Worm (Caenorhabditis elegans) whole organism, L2 larva: ENCODE results near the gene srx-90.
A peak's percentile ranks its signal among the peaks of the same experiment; 100 is the strongest.

Source experiments
- F13H6.1 ChIP-seq: sonication (generic microtip); optimal IDR thresholded peaks from 2 replicates; lab custom pipeline; 2016; ENCODE audit warnings: missing genetic modification characterization, missing compliant biosample characterization
- ZK546.5 ChIP-seq: sonication (generic microtip); optimal IDR thresholded peaks from 2 replicates; lab custom pipeline; 2017; ENCODE audit warnings: missing biosample characterization, missing genetic modification characterization
- alr-1 ChIP-seq: fragments of 150-350 bp; optimal IDR thresholded peaks from 2 replicates; lab custom pipeline; 2014; ENCODE audit warnings: missing biosample characterization, missing genetic modification characterization
- aly-2 ChIP-seq: fragments of 150-350 bp; optimal IDR thresholded peaks from 2 replicates; lab custom pipeline; 2014; ENCODE audit warnings: missing biosample characterization, missing genetic modification characterization
- ama-1 ChIP-seq: fragments of 150-350 bp; optimal IDR thresholded peaks from 2 replicates; lab custom pipeline; 2018; ENCODE audit warnings: inconsistent platforms
- blmp-1 ChIP-seq: sonication (generic microtip); optimal IDR thresholded peaks from 2 replicates; lab custom pipeline; 2017; ENCODE audit warnings: missing genetic modification characterization, mild to moderate bottlenecking, missing compliant biosample characterization, antibody characterized with exemption, moderate library complexity; ENCODE audit not compliant: insufficient read depth
- ceh-16 ChIP-seq: fragments of 150-350 bp; optimal IDR thresholded peaks from 2 replicates; lab custom pipeline; 2014; ENCODE audit warnings: missing biosample characterization, missing genetic modification characterization
- ceh-82 ChIP-seq: fragments of 150-350 bp; optimal IDR thresholded peaks from 2 replicates; lab custom pipeline; 2014; ENCODE audit warnings: missing biosample characterization, missing genetic modification characterization
- crh-2 ChIP-seq: sonication (generic microtip); optimal IDR thresholded peaks from 2 replicates; lab custom pipeline; 2017; ENCODE audit warnings: missing biosample characterization, missing genetic modification characterization
- dmd-4 ChIP-seq: sonication (generic microtip); optimal IDR thresholded peaks from 2 replicates; lab custom pipeline; 2017; ENCODE audit warnings: missing biosample characterization, missing genetic modification characterization
- egl-27 ChIP-seq: sonication (generic microtip); optimal IDR thresholded peaks from 3 replicates; lab custom pipeline; 2017; ENCODE audit warnings: missing biosample characterization, missing genetic modification reagents, missing genetic modification characterization
- elt-1 ChIP-seq: fragments of 150-350 bp; optimal IDR thresholded peaks from 2 replicates; lab custom pipeline; 2014; ENCODE audit warnings: missing biosample characterization, missing genetic modification characterization
- elt-3 ChIP-seq: sonication (generic microtip); optimal IDR thresholded peaks from 2 replicates; lab custom pipeline; 2017; ENCODE audit warnings: missing biosample characterization, missing genetic modification characterization
- fos-1 ChIP-seq: fragments of 150-350 bp; optimal IDR thresholded peaks from 2 replicates; lab custom pipeline; 2014; ENCODE audit warnings: missing biosample characterization, missing genetic modification characterization
- gmeb-1 ChIP-seq: fragments of 150-350 bp; optimal IDR thresholded peaks from 2 replicates; lab custom pipeline; 2014; ENCODE audit warnings: missing biosample characterization, missing genetic modification characterization
- lin-11 ChIP-seq: fragments of 150-350 bp; sonication (generic microtip); optimal IDR thresholded peaks from 2 replicates; lab custom pipeline; 2014; ENCODE audit warnings: missing biosample characterization, missing genetic modification characterization, inconsistent platforms, mixed read lengths
- lin-13 ChIP-seq: fragments of 150-350 bp; optimal IDR thresholded peaks from 2 replicates; lab custom pipeline; 2014; ENCODE audit warnings: missing biosample characterization, missing genetic modification reagents, missing genetic modification characterization
- lsy-2 ChIP-seq, 2 experiments: fragments of 150-350 bp in 1 of 2; sonication (generic microtip) in 1 of 2; optimal IDR thresholded peaks; 2 replicates each; lab custom pipeline; 2014 to 2017; ENCODE audit warnings: missing biosample characterization in 2 of 2, missing genetic modification characterization in 2 of 2
- mbf-1 ChIP-seq: sonication (generic microtip); optimal IDR thresholded peaks from 2 replicates; lab custom pipeline; 2017; ENCODE audit warnings: missing biosample characterization, missing genetic modification characterization
- mdl-1 ChIP-seq, 2 experiments: fragments of 150-350 bp in 1 of 2; sonication (generic microtip) in 1 of 2; optimal IDR thresholded peaks; 2 replicates each; lab custom pipeline; 2017; ENCODE audit warnings: missing biosample characterization in 2 of 2, missing genetic modification characterization in 2 of 2
- nhr-10 ChIP-seq: sonication (generic microtip); optimal IDR thresholded peaks from 2 replicates; lab custom pipeline; 2017; ENCODE audit warnings: missing biosample characterization, missing genetic modification characterization
- nhr-11 ChIP-seq: fragments of 150-350 bp; optimal IDR thresholded peaks from 2 replicates; lab custom pipeline; 2014; ENCODE audit warnings: missing biosample characterization, missing genetic modification characterization
- nhr-12 ChIP-seq: fragments of 150-350 bp; optimal IDR thresholded peaks from 2 replicates; lab custom pipeline; 2014; ENCODE audit warnings: missing biosample characterization, missing genetic modification characterization
- nhr-129 ChIP-seq: fragments of 150-350 bp; optimal IDR thresholded peaks from 2 replicates; lab custom pipeline; 2014; ENCODE audit warnings: missing biosample characterization, missing genetic modification characterization
- nhr-21 ChIP-seq: fragments of 150-350 bp; optimal IDR thresholded peaks from 2 replicates; lab custom pipeline; 2014; ENCODE audit warnings: missing biosample characterization, missing genetic modification characterization
- nhr-237 ChIP-seq: fragments of 150-350 bp; optimal IDR thresholded peaks from 2 replicates; lab custom pipeline; 2014; ENCODE audit warnings: missing biosample characterization, missing genetic modification characterization
- nhr-25 ChIP-seq: fragments of 150-350 bp; sonication (generic microtip); optimal IDR thresholded peaks from 3 replicates; lab custom pipeline; 2014; ENCODE audit warnings: missing biosample characterization, missing genetic modification characterization
- nhr-6 ChIP-seq: fragments of 150-350 bp; optimal IDR thresholded peaks from 2 replicates; lab custom pipeline; 2014; ENCODE audit warnings: missing biosample characterization, missing genetic modification characterization
- nhr-77 ChIP-seq: fragments of 150-350 bp; optimal IDR thresholded peaks from 2 replicates; lab custom pipeline; 2014; ENCODE audit warnings: missing biosample characterization, missing genetic modification characterization
- sma-3 ChIP-seq: sonication (generic microtip); optimal IDR thresholded peaks from 2 replicates; lab custom pipeline; 2016; ENCODE audit warnings: missing genetic modification reagents, missing genetic modification characterization, missing compliant biosample characterization
- sma-9 ChIP-seq, 2 experiments: fragments of 150-350 bp in 1 of 2; sonication (generic microtip) in 1 of 2; optimal IDR thresholded peaks; 2 replicates each; lab custom pipeline; 2014 to 2016; ENCODE audit warnings: missing genetic modification characterization in 2 of 2, mild to moderate bottlenecking in 1 of 2, missing biosample characterization in 1 of 2, missing compliant biosample characterization in 1 of 2, missing genetic modification reagents in 1 of 2, moderate library complexity in 1 of 2
- unc-55 ChIP-seq: fragments of 150-350 bp; sonication (generic microtip); optimal IDR thresholded peaks from 3 replicates; lab custom pipeline; 2014; ENCODE audit warnings: missing biosample characterization, missing genetic modification reagents, missing genetic modification characterization
- ztf-11 ChIP-seq: sonication (generic microtip); optimal IDR thresholded peaks from 2 replicates; lab custom pipeline; 2017; ENCODE audit warnings: missing biosample characterization, missing genetic modification characterization
- ztf-4 ChIP-seq: fragments of 150-350 bp; optimal IDR thresholded peaks from 2 replicates; lab custom pipeline; 2014; ENCODE audit warnings: missing biosample characterization, missing genetic modification characterization

srx-90 gene

DNA sequence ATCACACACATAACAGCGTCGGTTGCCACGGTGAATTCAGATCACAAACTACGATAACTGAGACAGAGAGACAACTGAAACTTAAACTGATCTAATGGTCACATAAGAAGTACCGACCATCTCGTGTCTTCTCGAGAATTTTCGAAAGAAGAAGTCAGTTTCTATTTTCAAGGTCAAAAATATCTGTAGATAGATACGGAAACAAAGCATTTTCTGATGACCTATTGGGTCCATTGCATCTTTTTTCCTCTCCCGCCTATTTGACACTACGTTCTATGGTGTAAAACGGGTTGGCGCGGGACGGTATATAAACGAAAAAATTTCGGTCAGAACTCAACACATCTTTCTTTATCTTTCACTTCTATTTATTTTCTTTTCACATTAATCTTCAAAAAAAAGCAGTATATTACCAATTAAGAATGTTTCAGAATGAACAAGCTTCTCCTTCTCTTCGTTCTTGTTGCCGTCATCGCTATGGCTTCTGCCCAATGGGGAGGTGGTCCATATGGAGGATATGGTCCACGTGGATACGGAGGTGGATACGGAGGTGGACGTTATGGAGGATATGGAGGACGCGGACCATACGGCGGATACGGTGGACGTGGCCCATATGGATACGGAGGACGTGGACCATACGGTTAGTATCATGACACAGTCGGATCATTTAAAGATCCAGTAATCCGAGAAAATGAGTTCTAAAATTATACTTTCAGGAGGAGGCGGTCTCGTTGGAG lies 35.2 kb downstream of the srx-90 start, which contains the start of gene nlp-24:
Gene nlp-24 (plus strand): TSS at position 429 of the 734 bp plus-strand sequence.
- no peak for TF ChIP-seq ceh-82 (tag; lab: Kevin White, UChicago)
- TF ChIP-seq crh-2 (tag; lab: Kevin White, UChicago), result peak; percentile 19
- no peak for TF ChIP-seq gmeb-1 (tag; lab: Kevin White, UChicago)
- TF ChIP-seq ceh-16 (tag; lab: Kevin White, UChicago), result peak; percentile 61
- TF ChIP-seq ztf-4 (tag; lab: Kevin White, UChicago), result no peak
- no peak for TF ChIP-seq mbf-1 (tag; lab: Kevin White, UChicago)
- peak; percentile 39 for TF ChIP-seq sma-3 (GFP tag; lab: Kevin White, UChicago)
- no peak for TF ChIP-seq F13H6.1 (tag; lab: Kevin White, UChicago)
- TF ChIP-seq sma-9 (GFP tag; optimal IDR thresholded peaks at IDR 0.05; lab: Kevin White, UChicago), result peak; percentile 72
- TF ChIP-seq sma-9 (tag; optimal IDR thresholded peaks at IDR 0.05; lab: Kevin White, UChicago), result no peak
- TF ChIP-seq nhr-6 (tag; lab: Kevin White, UChicago), result peak; percentile 49
- TF ChIP-seq nhr-10 (tag; lab: Kevin White, UChicago), result no peak
- TF ChIP-seq nhr-21 (tag; lab: Kevin White, UChicago), result peak; percentile 70
- TF ChIP-seq aly-2 (tag; lab: Kevin White, UChicago), result no peak
- no peak for TF ChIP-seq mdl-1 (tag; optimal IDR thresholded peaks at IDR 0.05; lab: Kevin White, UChicago)
- TF ChIP-seq lin-13 (GFP tag; lab: Kevin White, UChicago), result no peak
- peak; percentile 79 for TF ChIP-seq blmp-1
- TF ChIP-seq fos-1 (tag; lab: Kevin White, UChicago), result peak; percentile 20
- TF ChIP-seq nhr-129 (tag; lab: Kevin White, UChicago), result peak; percentile 24
- TF ChIP-seq elt-1 (tag; lab: Kevin White, UChicago), result peak; percentile 2
- TF ChIP-seq ama-1 (lab: Kevin White, UChicago), result peak; percentile 76
- no peak for TF ChIP-seq nhr-11 (tag; lab: Kevin White, UChicago)
- TF ChIP-seq alr-1, result no peak
- no peak for TF ChIP-seq ztf-11 (tag; lab: Kevin White, UChicago)
- TF ChIP-seq lin-11, result no peak
- TF ChIP-seq nhr-25 (tag; lab: Kevin White, UChicago), result peak; percentile 90
- peak in 1 of 2 experiments; percentile 46 for TF ChIP-seq lsy-2 (tag; optimal IDR thresholded peaks at IDR 0.05; lab: Kevin White, UChicago)

DNA sequence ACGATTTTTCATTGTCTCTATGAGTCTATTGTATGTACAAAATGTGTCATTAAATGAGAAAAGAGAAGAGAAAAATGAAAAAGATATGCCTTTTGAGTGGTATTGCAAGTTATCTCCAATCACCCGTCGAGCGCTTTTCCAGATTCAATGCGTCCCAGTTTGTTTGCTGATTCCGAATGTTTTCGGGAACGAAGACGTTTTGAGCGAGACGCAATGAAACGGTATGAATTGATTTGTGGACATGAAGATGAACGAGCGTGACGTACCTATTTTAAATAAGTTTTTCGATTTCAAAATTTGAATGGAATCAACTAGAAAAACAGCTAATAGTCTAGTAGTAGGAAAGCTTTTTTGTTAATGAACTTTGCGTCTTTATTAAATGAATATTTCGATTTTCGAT lies 35.9 kb downstream of the srx-90 start:
- TF ChIP-seq unc-55 (GFP tag; lab: Kevin White, UChicago), result no peak
- no peak for TF ChIP-seq lsy-2 (tag; optimal IDR thresholded peaks at IDR 0.05; lab: Kevin White, UChicago)
- TF ChIP-seq nhr-237, result peak; percentile 5
- peak; percentile 4 for TF ChIP-seq blmp-1
- TF ChIP-seq ama-1 (lab: Kevin White, UChicago), result peak; percentile 53
- TF ChIP-seq nhr-21 (tag; lab: Kevin White, UChicago), result peak; percentile 4

DNA sequence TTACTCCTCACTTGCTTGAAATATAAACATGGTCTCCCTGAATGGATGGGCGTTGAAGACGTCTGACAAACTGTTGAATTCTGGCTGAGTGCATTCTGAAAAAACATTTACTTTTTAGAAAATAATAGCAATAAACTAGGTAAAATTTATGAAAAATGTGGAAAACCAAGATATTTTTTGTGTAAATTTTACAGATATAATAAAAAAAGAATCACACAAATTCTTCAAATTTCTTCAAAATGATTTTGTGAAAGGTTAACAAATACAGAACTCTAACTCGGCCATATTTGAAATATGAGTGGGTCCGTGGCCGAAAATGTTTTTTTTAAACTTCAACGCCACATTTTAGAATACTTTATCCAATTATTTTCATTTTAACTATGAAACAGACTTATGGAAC lies 37.2 kb downstream of the srx-90 start, which contains the start of gene glb-15:
Gene glb-15 (minus strand): TSS at position 101 of the 400 bp plus-strand sequence.
- TF ChIP-seq elt-3, result no peak
- no peak for TF ChIP-seq nhr-10 (tag; lab: Kevin White, UChicago)
- no peak for TF ChIP-seq nhr-77 (tag; lab: Kevin White, UChicago)
- TF ChIP-seq dmd-4, result no peak
- TF ChIP-seq nhr-25 (tag; lab: Kevin White, UChicago), result no peak
- no peak for TF ChIP-seq fos-1 (tag; lab: Kevin White, UChicago)
- no peak for TF ChIP-seq sma-9 (GFP tag; optimal IDR thresholded peaks at IDR 0.05; lab: Kevin White, UChicago)
- no peak for TF ChIP-seq sma-9 (tag; optimal IDR thresholded peaks at IDR 0.05; lab: Kevin White, UChicago)
- no peak for TF ChIP-seq nhr-6 (tag; lab: Kevin White, UChicago)
- no peak for TF ChIP-seq nhr-21 (tag; lab: Kevin White, UChicago)
- TF ChIP-seq nhr-11 (tag; lab: Kevin White, UChicago), result no peak
- TF ChIP-seq ama-1 (lab: Kevin White, UChicago), result no peak
- no peak for TF ChIP-seq sma-3 (GFP tag; lab: Kevin White, UChicago)
- TF ChIP-seq F13H6.1 (tag; lab: Kevin White, UChicago), result no peak
- no peak for TF ChIP-seq egl-27 (tag; lab: Kevin White, UChicago)
- TF ChIP-seq nhr-12, result no peak
- TF ChIP-seq ZK546.5 (tag; lab: Kevin White, UChicago), result no peak
- no peak for TF ChIP-seq ztf-4 (tag; lab: Kevin White, UChicago)
- no peak for TF ChIP-seq nhr-129 (tag; lab: Kevin White, UChicago)
